Worm (Caenorhabditis elegans): ENCODE data around the gene C02D5.4.

Gene C02D5.4

DNA sequence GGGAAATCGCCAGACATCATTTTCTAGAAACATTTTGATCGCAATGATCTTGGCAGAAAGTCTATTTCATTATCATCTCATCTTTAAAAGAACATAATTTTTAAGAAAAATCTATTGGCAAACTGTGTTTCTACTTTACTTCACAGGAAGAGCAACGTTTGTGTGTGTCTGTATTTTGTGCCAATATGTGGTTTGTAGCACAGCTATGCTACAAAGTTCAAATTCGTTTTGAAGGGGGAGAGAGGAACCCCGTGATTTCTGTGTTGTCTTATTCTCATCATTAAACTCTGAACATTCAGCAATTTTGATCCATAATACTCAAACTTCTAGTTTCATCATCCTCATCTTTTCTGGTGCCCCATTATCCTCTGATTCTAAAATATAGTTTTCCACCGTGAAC is 260 bp upstream of the C02D5.4 start:
- TF ChIP-seq klf-2 (GFP tag; conservative IDR thresholded peaks at IDR 0.05): no peak
- TF ChIP-seq ztf-29 (GFP tag; IDR thresholded peaks at IDR 0.05): no peak
- no peak for TF ChIP-seq T22C8.4 (GFP tag; IDR thresholded peaks at IDR 0.05)
- TF ChIP-seq med-1 (GFP tag; optimal IDR thresholded peaks at IDR 0.05; ENCODE audit: insufficient read depth): no peak
- TF ChIP-seq cog-1 (tag; optimal IDR thresholded peaks at IDR 0.05): no peak
- TF ChIP-seq flt-1 (GFP tag; IDR thresholded peaks at IDR 0.05): no peak
- no peak for TF ChIP-seq ref-1 (GFP tag; conservative IDR thresholded peaks at IDR 0.05)
- no peak for TF ChIP-seq ztf-23 (GFP tag; IDR thresholded peaks at IDR 0.05)
- TF ChIP-seq tab-1 (GFP tag; IDR thresholded peaks at IDR 0.05): no peak

DNA sequence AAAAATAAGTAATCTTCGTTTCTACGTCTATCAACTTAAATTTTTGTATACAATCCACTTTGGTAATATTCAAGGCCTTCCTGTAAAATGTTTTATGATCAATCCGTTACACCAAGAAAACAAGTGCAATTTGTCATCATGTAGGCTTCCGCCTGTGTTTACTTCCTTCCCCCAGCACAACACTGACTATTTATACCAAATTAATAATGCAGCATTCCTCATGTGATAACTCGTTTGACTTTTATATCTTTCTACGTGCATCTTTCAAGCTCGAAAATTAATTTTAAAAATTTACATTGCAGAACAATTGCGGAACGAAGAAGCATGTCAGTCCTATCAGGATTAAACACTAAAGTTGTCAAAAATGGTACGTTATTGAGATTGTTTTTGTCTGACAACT is 2.5 kb downstream of the C02D5.4 start, which contains the start of gene gsto-2:
gsto-2 (plus strand) TSS at position 301 of the 400 bp plus-strand sequence.
- TF ChIP-seq cog-1 (tag; optimal IDR thresholded peaks at IDR 0.05) (no peak), klf-2 (GFP tag; conservative IDR thresholded peaks at IDR 0.05) (no peak), ztf-23 (GFP tag; IDR thresholded peaks at IDR 0.05) (no peak), ref-1 (GFP tag; conservative IDR thresholded peaks at IDR 0.05) (no peak), ztf-29 (GFP tag; IDR thresholded peaks at IDR 0.05) (no peak), med-1 (GFP tag; optimal IDR thresholded peaks at IDR 0.05; ENCODE audit: insufficient read depth) (no peak), tab-1 (GFP tag; IDR thresholded peaks at IDR 0.05) (no peak), flt-1 (GFP tag; IDR thresholded peaks at IDR 0.05) (no peak), T22C8.4 (GFP tag; IDR thresholded peaks at IDR 0.05) (no peak)

ce11 chrIII:8555682-8556081 is 3.7 kb downstream of the C02D5.4 start:
- TF ChIP-seq flt-1 (GFP tag; IDR thresholded peaks at IDR 0.05): no peak
- no peak for TF ChIP-seq med-1 (GFP tag; optimal IDR thresholded peaks at IDR 0.05; ENCODE audit: insufficient read depth)
- TF ChIP-seq ztf-23 (GFP tag; IDR thresholded peaks at IDR 0.05): no peak
- TF ChIP-seq tab-1 (GFP tag; IDR thresholded peaks at IDR 0.05): no peak
- TF ChIP-seq ref-1 (GFP tag; conservative IDR thresholded peaks at IDR 0.05): no peak
- TF ChIP-seq klf-2 (GFP tag; conservative IDR thresholded peaks at IDR 0.05): no peak
- TF ChIP-seq cog-1 (tag; optimal IDR thresholded peaks at IDR 0.05): no peak
- TF ChIP-seq ztf-29 (GFP tag; IDR thresholded peaks at IDR 0.05): no peak
- no peak for TF ChIP-seq T22C8.4 (GFP tag; IDR thresholded peaks at IDR 0.05)

DNA sequence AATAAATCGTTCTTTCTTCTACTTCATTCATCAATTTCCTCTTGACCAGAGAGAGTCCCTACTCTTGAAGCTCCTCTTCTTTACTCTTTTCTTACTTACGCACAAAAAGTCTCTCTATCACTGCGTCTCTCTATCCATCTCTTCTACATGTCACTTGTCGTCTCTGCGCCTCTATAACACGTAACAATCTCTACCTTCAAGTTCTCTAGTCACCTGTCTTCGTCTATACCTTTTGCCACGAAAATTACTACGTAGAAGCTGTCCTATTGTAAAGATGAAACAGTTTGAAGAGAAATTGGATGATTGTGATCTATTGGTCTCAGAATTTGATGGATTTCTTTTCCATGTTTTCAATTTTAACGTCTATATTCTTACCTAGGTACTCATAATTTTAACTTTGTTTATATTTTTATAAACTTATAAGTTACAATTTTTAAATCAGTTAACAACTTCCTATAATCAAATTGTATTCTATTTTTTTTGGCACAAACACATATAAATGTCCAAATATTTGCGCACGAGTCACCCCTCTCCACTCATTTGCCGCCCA is 4.9 kb downstream of the C02D5.4 start, which contains the start of gene C02D5.2:
C02D5.2 (plus strand) TSS at position 500 of the 550 bp plus-strand sequence.
- TF ChIP-seq cog-1 (tag; optimal IDR thresholded peaks at IDR 0.05) (peak; percentile 44), ztf-23 (GFP tag; IDR thresholded peaks at IDR 0.05) (no peak)

ce11 chrIII:8560398-8560797 is 8.4 kb downstream of the C02D5.4 start:
- TF ChIP-seq klf-2 (GFP tag; conservative IDR thresholded peaks at IDR 0.05) (no peak), ref-1 (GFP tag; conservative IDR thresholded peaks at IDR 0.05) (no peak)

ce11 chrIII:8560836-8561235 is 8.9 kb downstream of the C02D5.4 start, which contains the start of gene acdh-6:
Gene acdh-6, plus strand, starts transcription at chrIII:8561136.
- no peak for TF ChIP-seq T22C8.4 (GFP tag; IDR thresholded peaks at IDR 0.05)
- no peak for TF ChIP-seq klf-2 (GFP tag; conservative IDR thresholded peaks at IDR 0.05)
- no peak for TF ChIP-seq ztf-29 (GFP tag; IDR thresholded peaks at IDR 0.05)
- TF ChIP-seq ref-1 (GFP tag; conservative IDR thresholded peaks at IDR 0.05): no peak
- TF ChIP-seq med-1 (GFP tag; optimal IDR thresholded peaks at IDR 0.05; ENCODE audit: insufficient read depth): no peak
- no peak for TF ChIP-seq flt-1 (GFP tag; IDR thresholded peaks at IDR 0.05)
- TF ChIP-seq cog-1 (tag; optimal IDR thresholded peaks at IDR 0.05): no peak
- TF ChIP-seq ztf-23 (GFP tag; IDR thresholded peaks at IDR 0.05): no peak
- TF ChIP-seq tab-1 (GFP tag; IDR thresholded peaks at IDR 0.05): no peak

DNA sequence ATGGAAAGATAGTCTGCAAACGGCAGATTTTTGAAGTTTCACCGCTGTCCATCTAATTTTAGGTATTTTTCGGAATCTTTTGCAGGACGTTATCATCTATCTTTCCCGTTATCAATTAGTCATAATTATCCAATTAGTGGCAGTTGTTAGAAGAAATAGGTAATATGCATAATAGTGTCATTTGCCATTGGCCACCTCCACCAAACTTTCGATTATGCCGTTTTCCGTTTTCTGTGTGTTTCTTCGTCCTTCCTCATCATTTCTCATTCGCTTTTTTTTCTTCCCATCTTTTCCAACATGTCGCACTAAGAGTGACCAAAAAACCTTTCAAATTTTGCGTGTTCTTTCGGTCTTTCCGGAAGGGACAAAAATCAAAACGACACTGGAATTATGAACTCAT is 12.4 kb downstream of the C02D5.4 start:
- TF ChIP-seq ztf-29 (GFP tag; IDR thresholded peaks at IDR 0.05) (no peak), ref-1 (GFP tag; conservative IDR thresholded peaks at IDR 0.05) (no peak), flt-1 (GFP tag; IDR thresholded peaks at IDR 0.05) (no peak), ztf-23 (GFP tag; IDR thresholded peaks at IDR 0.05) (no peak), med-1 (GFP tag; optimal IDR thresholded peaks at IDR 0.05; ENCODE audit: insufficient read depth) (no peak), tab-1 (GFP tag; IDR thresholded peaks at IDR 0.05) (no peak)

DNA sequence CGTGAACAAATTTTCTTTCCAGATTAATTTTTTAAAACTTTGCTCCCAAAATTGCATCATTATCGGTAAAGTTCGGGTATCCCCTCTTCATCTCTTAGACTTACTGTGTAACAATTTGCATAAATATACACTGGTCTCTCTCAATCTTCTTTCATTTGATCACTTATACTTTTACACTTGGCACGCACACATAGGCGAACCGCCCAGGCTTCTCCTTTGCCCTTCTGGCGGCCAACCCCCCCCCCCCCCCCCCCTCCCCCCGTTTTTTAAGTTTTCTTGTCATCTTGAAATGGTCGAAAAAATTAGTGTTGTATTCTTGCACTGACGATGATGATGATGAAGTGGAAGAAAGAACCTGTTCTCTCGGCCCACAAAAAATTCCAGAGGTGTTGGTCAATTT is 18.3 kb downstream of the C02D5.4 start:
- TF ChIP-seq flt-1 (GFP tag; IDR thresholded peaks at IDR 0.05) (no peak), cog-1 (tag; optimal IDR thresholded peaks at IDR 0.05) (no peak), ztf-29 (GFP tag; IDR thresholded peaks at IDR 0.05) (no peak), klf-2 (GFP tag; conservative IDR thresholded peaks at IDR 0.05) (no peak), ztf-23 (GFP tag; IDR thresholded peaks at IDR 0.05) (no peak), tab-1 (GFP tag; IDR thresholded peaks at IDR 0.05) (no peak), ref-1 (GFP tag; conservative IDR thresholded peaks at IDR 0.05) (no peak), med-1 (GFP tag; optimal IDR thresholded peaks at IDR 0.05; ENCODE audit: insufficient read depth) (no peak), T22C8.4 (GFP tag; IDR thresholded peaks at IDR 0.05) (no peak)

DNA sequence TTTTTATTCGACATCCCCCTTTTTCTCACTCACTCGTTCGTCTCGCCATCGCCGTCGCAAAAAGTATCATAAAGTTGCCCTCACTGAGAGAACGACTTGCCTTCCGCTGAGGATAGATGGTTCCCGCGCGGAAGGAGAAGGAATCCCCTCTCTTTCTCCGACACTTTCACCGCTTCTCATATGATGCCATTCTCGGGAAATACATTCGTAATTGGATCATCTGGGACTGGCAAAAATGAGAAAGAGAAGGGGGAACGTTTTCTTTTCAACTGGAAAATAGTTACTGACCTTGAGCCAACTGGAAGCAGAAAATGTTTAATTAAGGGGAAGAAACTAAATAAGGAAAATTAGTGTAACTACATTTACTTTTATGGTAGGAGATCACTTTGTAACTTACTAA is 19.9 kb downstream of the C02D5.4 start:
- TF ChIP-seq ztf-23 (GFP tag; IDR thresholded peaks at IDR 0.05) (no peak), tab-1 (GFP tag; IDR thresholded peaks at IDR 0.05) (no peak), cog-1 (tag; optimal IDR thresholded peaks at IDR 0.05) (no peak), klf-2 (GFP tag; conservative IDR thresholded peaks at IDR 0.05) (no peak)

DNA sequence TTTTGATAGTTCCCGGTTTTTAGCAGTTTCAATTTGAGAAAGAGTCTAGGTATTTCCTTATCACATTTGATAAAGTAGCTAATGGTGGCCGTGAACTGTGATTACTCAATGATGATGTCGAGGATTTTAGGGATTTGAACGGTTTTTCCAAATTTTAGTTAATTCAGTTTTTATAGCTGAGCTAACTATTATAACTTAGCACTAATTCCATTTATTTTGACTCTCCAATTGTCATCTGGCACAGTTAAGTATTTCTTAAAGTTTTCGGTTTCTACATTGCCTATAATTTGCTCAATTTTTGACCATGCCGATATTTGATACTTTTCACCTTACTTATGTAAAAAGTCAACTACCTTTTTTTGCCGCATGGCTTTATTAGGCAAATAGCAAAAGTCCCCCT is 21.3 kb downstream of the C02D5.4 start:
- TF ChIP-seq ztf-29 (GFP tag; IDR thresholded peaks at IDR 0.05) (no peak), ztf-23 (GFP tag; IDR thresholded peaks at IDR 0.05) (no peak), klf-2 (GFP tag; conservative IDR thresholded peaks at IDR 0.05) (no peak), flt-1 (GFP tag; IDR thresholded peaks at IDR 0.05) (no peak), ref-1 (GFP tag; conservative IDR thresholded peaks at IDR 0.05) (no peak), cog-1 (tag; optimal IDR thresholded peaks at IDR 0.05) (no peak), T22C8.4 (GFP tag; IDR thresholded peaks at IDR 0.05) (no peak), med-1 (GFP tag; optimal IDR thresholded peaks at IDR 0.05; ENCODE audit: insufficient read depth) (no peak), tab-1 (GFP tag; IDR thresholded peaks at IDR 0.05) (no peak)

Measured in whole organism, midembryonic.